Worm (Caenorhabditis elegans): ENCODE results near the gene Y47G7B.2.
A peak's percentile ranks its signal among the peaks of the same experiment; 100 is the strongest.
"Not testable (repeated sequence)": the region's sequence is repeated elsewhere in the genome, so short reads cannot be mapped to it uniquely, and the experiment has no call there.

The Y47G7B.2 gene

ce11 chrII:2692476-2692875, 15.3 kb downstream of the Y47G7B.2 start, which contains the start of gene set-11:
Gene set-11, minus strand, starts transcription at chrII:2692576.
- TF ChIP-seq F10B5.3 (tag; optimal IDR thresholded peaks at IDR 0.05) (no peak), nhr-77 (tag; optimal IDR thresholded peaks at IDR 0.05) (no peak), madf-5 (GFP tag; IDR thresholded peaks at IDR 0.05) (no peak), arid-1 (GFP tag; conservative IDR thresholded peaks at IDR 0.05) (no peak), ZK546.5 (tag; optimal IDR thresholded peaks at IDR 0.05) (no peak), nhr-25 (tag; optimal IDR thresholded peaks at IDR 0.05; ENCODE audit: borderline replicate concordance, insufficient read depth) (no peak)

DNA sequence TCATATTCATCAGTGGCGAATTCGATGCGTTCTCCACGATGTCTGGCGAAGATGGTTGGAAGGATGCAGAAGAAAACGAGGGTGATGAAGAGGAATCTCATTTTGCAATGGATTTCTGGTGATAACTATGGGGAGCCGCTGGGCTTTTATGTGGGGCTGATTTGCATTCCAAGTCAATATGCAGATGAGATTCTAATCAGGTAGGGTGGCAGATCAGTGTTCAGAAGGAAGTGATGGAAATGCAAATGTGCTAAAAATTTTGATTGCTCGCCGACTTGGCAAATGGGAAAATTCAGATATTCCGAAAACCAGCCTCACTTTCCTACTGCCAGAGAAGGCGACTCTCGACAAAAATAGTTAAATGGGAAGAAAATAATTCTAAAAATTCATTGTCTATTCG, 17.7 kb downstream of the Y47G7B.2 start, which contains the start of gene nspf-3:
Gene nspf-3 (minus strand): TSS at position 101 of the 400 bp plus-strand sequence.
- TF ChIP-seq mxl-3 (GFP tag; optimal IDR thresholded peaks at IDR 0.05) = no peak
- peak in 1 of 2 experiments; percentile 66 for TF ChIP-seq unc-62 (GFP tag; optimal IDR thresholded peaks at IDR 0.05 in 1 of 2)
- TF ChIP-seq unc-62 (tag; optimal IDR thresholded peaks at IDR 0.05) = no peak

DNA sequence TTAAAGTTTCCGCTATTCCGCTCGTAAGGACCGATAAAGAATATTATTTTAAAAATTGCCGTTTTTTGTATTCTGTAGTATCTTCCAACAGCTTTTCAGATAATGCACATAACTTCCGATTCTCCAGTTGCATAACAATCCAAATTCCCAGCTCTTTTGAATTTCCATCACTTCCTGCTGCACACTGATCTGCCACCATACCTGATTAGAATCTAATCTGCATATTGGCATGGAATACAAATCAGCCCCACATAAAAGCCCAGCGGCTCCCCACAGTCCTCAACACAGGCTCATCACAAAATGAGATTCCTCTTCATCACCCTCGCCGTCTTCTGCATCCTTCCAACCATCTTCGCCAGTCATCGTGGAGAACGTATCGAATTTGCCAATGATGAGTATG, 19.2 kb downstream of the Y47G7B.2 start, which contains the start of gene nspf-2:
Gene nspf-2 (plus strand): TSS at position 301 of the 400 bp plus-strand sequence.
- not testable (repeated sequence) for TF ChIP-seq nhr-28, ceh-62, fos-1 (tag; optimal IDR thresholded peaks at IDR 0.05)

DNA sequence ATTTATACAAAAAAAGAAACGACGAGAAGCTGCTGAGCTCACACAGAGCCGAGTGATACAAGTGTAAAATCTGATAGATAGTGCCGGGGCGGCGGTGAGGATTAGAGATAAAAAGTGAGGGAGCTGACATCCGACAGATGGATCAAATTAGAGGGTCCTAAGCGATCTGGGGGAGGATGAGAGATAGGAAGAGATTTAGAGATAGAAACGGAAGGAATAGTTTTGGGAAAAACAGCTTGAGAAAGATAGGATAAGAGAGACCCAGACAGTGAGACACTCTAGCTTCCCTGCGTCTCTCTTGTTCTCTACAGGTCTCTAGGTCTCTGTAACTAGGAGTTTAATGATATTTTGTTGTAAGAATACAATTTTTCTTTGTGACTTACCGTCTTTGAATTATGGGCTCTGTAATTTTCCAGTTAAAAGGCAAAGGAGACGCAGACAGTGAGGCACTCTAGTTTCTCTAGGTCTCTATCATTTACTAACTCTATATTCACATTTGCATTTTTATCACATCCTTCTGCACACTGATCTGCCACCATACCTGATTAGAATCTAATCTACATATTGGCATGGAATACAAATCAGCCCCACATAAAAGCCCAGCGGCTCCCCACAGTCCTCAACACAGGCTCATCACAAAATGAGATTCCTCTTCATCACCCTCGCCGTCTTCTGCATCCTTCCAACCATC, 20.7 kb downstream of the Y47G7B.2 start, which contains the start of the genes sup-9 and nspf-1:
Gene sup-9 (minus strand): TSS at position 43 of the 691 bp plus-strand sequence.
Gene nspf-1 (plus strand): TSS at position 641 of the 691 bp plus-strand sequence.
- TF ChIP-seq F26F4.8 (GFP tag; conservative IDR thresholded peaks at IDR 0.05) (no peak), madf-9 (GFP tag; conservative IDR thresholded peaks at IDR 0.05) (no peak), ctbp-1 (GFP tag; IDR thresholded peaks at IDR 0.05) (0 out of 2 replicates have a peak, but pooled peaks have one; percentile 32), nhr-102 (tag; optimal IDR thresholded peaks at IDR 0.05) (no peak), daf-16 (GFP tag; optimal IDR thresholded peaks at IDR 0.05) (peak in 1 of 2 experiments; percentile 45), daf-16 (tag; optimal IDR thresholded peaks at IDR 0.05) (no peak), dve-1 (tag; optimal IDR thresholded peaks at IDR 0.05; ENCODE audit: insufficient read depth) (no peak), lir-3 (tag; optimal IDR thresholded peaks at IDR 0.05) (no peak), ztf-11 (tag; optimal IDR thresholded peaks at IDR 0.05) (no peak), F10B5.3 (tag; optimal IDR thresholded peaks at IDR 0.05) (no peak), nhr-11 (tag; optimal IDR thresholded peaks at IDR 0.05) (peak; percentile 9), mes-2 (tag; optimal IDR thresholded peaks at IDR 0.05; ENCODE audit: poor library complexity, severe bottlenecking) (no peak), ceh-32 (tag; optimal IDR thresholded peaks at IDR 0.05; ENCODE audit: poor library complexity) (no peak), gei-8 (GFP tag; optimal IDR thresholded peaks at IDR 0.05) (no peak), T20F7.1 (GFP tag; optimal IDR thresholded peaks at IDR 0.05) (no peak)

- no peak for TF ChIP-seq daf-16 (GFP tag; optimal IDR thresholded peaks at IDR 0.05)
- TF ChIP-seq daf-16 (tag; optimal IDR thresholded peaks at IDR 0.05) = no peak
- TF ChIP-seq aha-1 (tag) = peak; percentile 96
- no peak for TF ChIP-seq tag-97 (GFP tag; IDR thresholded peaks at IDR 0.05)
- TF ChIP-seq lir-3 (tag; optimal IDR thresholded peaks at IDR 0.05) = no peak
These were observed 23.0 kb downstream of the Y47G7B.2 start for ce11 chrII:2684783-2685182.

DNA sequence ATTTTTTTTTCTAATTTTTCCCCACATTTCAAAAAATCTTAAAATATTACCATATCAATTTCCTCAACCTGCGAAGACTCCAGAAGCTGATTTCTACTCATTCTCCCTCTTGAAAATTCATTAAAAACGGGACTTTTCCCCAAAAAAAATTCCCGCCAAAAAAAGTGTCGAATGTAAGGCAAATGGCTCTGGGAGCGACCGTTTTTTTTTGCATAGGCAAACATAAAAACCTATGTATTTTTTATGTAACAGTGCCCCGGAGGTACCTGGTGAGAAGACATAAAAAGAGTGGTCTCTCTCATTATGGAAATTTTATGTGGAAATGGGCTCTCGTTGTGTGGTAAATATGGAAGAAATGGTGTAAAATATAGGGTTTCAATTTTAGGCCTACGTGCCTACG, 23.6 kb downstream of the Y47G7B.2 start, which contains the start of gene ceh-87:
Gene ceh-87 (minus strand): TSS at position 101 of the 400 bp plus-strand sequence.
- no peak for TF ChIP-seq lsy-2 (tag; optimal IDR thresholded peaks at IDR 0.05)
- no peak for TF ChIP-seq ZK546.5 (tag; optimal IDR thresholded peaks at IDR 0.05)
- TF ChIP-seq hmg-1.1 (GFP tag; IDR thresholded peaks at IDR 0.05) = no peak
- no peak for TF ChIP-seq nhr-25 (tag; optimal IDR thresholded peaks at IDR 0.05; ENCODE audit: borderline replicate concordance, insufficient read depth)
- no peak for TF ChIP-seq madf-9 (GFP tag; conservative IDR thresholded peaks at IDR 0.05)
- TF ChIP-seq ZK337.2 (GFP tag; IDR thresholded peaks at IDR 0.05) = no peak
- no peak for TF ChIP-seq nhr-11 (tag; optimal IDR thresholded peaks at IDR 0.05)
- no peak for TF ChIP-seq tag-97 (GFP tag; IDR thresholded peaks at IDR 0.05)
- TF ChIP-seq jun-1 (tag; optimal IDR thresholded peaks at IDR 0.05) = no peak
